Worm (Caenorhabditis elegans) whole organism, late embryonic: ENCODE measurements around the gene srh-88.
"Not testable (repeated sequence)": the region's sequence is repeated elsewhere in the genome, so short reads cannot be mapped to it uniquely, and the experiment has no call there.

Experiments
- F13H6.1 ChIP-seq: sonication (generic microtip); optimal IDR thresholded peaks from 2 replicates; lab custom pipeline; 2016; ENCODE audit warnings: missing genetic modification characterization, missing compliant biosample characterization
- K02D7.2 ChIP-seq: sonication (generic microtip); optimal IDR thresholded peaks from 2 replicates; lab custom pipeline; 2017; ENCODE audit warnings: mild to moderate bottlenecking, missing genetic modification characterization, missing compliant biosample characterization
- T23F11.4 ChIP-seq: fragments of 200-800 bp; sonication (Bioruptor generic); optimal IDR thresholded peaks from 2 replicates; lab custom pipeline; 2018; ENCODE audit warnings: mild to moderate bottlenecking, missing genetic modification characterization, missing compliant biosample characterization
- Y22D7AL.16 ChIP-seq: sonication (generic microtip); optimal IDR thresholded peaks from 2 replicates; lab custom pipeline; 2016; ENCODE audit warnings: missing genetic modification characterization, missing compliant biosample characterization
- ahr-1 ChIP-seq: sonication (generic microtip); optimal IDR thresholded peaks from 2 replicates; lab custom pipeline; 2016; ENCODE audit warnings: missing genetic modification characterization, missing compliant biosample characterization
- ama-1 ChIP-seq: fragments of 150-350 bp; optimal IDR thresholded peaks from 2 replicates; lab custom pipeline; 2014
- ceh-14 ChIP-seq: sonication (generic microtip); optimal IDR thresholded peaks from 2 replicates; lab custom pipeline; 2016; ENCODE audit warnings: missing genotype, missing genetic modification characterization, missing compliant biosample characterization
- ceh-18 ChIP-seq: sonication (generic microtip); optimal IDR thresholded peaks from 2 replicates; lab custom pipeline; 2016; ENCODE audit warnings: missing genetic modification characterization, missing compliant biosample characterization
- ceh-2 ChIP-seq: sonication (generic microtip); optimal IDR thresholded peaks from 2 replicates; lab custom pipeline; 2016; ENCODE audit warnings: missing genotype, missing genetic modification characterization, missing compliant biosample characterization
- ceh-24 ChIP-seq: sonication (generic microtip); optimal IDR thresholded peaks from 2 replicates; lab custom pipeline; 2016; ENCODE audit warnings: mild to moderate bottlenecking, missing genetic modification characterization, missing compliant biosample characterization
- ceh-48 ChIP-seq: sonication (generic microtip); optimal IDR thresholded peaks from 2 replicates; lab custom pipeline; 2016; ENCODE audit warnings: missing genetic modification characterization, inconsistent platforms, missing compliant biosample characterization
- ceh-6 ChIP-seq: fragments of 200-800 bp; sonication (Bioruptor generic); optimal IDR thresholded peaks from 2 replicates; lab custom pipeline; 2018; ENCODE audit warnings: mild to moderate bottlenecking, missing genetic modification characterization, missing compliant biosample characterization
- che-1 ChIP-seq: sonication (generic microtip); optimal IDR thresholded peaks from 2 replicates; lab custom pipeline; 2016; ENCODE audit warnings: mild to moderate bottlenecking, missing genetic modification characterization, missing compliant biosample characterization
- elt-4 ChIP-seq: sonication (generic microtip); optimal IDR thresholded peaks from 2 replicates; lab custom pipeline; 2016; ENCODE audit warnings: missing genetic modification characterization, missing compliant biosample characterization
- gmeb-2 ChIP-seq: sonication (generic microtip); optimal IDR thresholded peaks from 2 replicates; lab custom pipeline; 2016; ENCODE audit warnings: missing genetic modification characterization, inconsistent platforms, missing compliant biosample characterization
- hlh-15 ChIP-seq: sonication (generic microtip); optimal IDR thresholded peaks from 2 replicates; lab custom pipeline; 2016; ENCODE audit warnings: missing genetic modification characterization, missing compliant biosample characterization
- hlh-30 ChIP-seq: sonication (generic microtip); optimal IDR thresholded peaks from 2 replicates; lab custom pipeline; 2017; ENCODE audit warnings: antibody characterized with exemption, missing genetic modification characterization, missing compliant biosample characterization; ENCODE audit not compliant: insufficient read depth
- hlh-6 ChIP-seq: sonication (generic microtip); optimal IDR thresholded peaks from 2 replicates; lab custom pipeline; 2016; ENCODE audit warnings: missing genotype, missing genetic modification characterization, missing compliant biosample characterization
- lim-6 ChIP-seq: sonication (generic microtip); optimal IDR thresholded peaks from 2 replicates; lab custom pipeline; 2016; ENCODE audit warnings: missing genetic modification characterization, missing compliant biosample characterization
- lin-11 ChIP-seq: fragments of 200-800 bp; sonication (Bioruptor generic); optimal IDR thresholded peaks from 2 replicates; lab custom pipeline; 2018; ENCODE audit warnings: mild to moderate bottlenecking, missing genetic modification characterization, missing compliant biosample characterization
- mec-3 ChIP-seq: sonication (generic microtip); optimal IDR thresholded peaks from 2 replicates; lab custom pipeline; 2016; ENCODE audit warnings: borderline replicate concordance, missing genetic modification characterization, missing compliant biosample characterization
- nhr-11 ChIP-seq: fragments of 150-350 bp; optimal IDR thresholded peaks from 2 replicates; lab custom pipeline; 2014; ENCODE audit warnings: missing biosample characterization, missing genetic modification characterization
- npax-4 ChIP-seq: sonication (generic microtip); optimal IDR thresholded peaks from 2 replicates; lab custom pipeline; 2016; ENCODE audit warnings: missing genetic modification characterization, missing compliant biosample characterization
- odd-2 ChIP-seq: sonication (generic microtip); optimal IDR thresholded peaks from 2 replicates; lab custom pipeline; 2017; ENCODE audit warnings: antibody characterized with exemption, mild to moderate bottlenecking, missing genetic modification characterization, missing compliant biosample characterization
- pag-3 ChIP-seq: sonication (generic microtip); optimal IDR thresholded peaks from 2 replicates; lab custom pipeline; 2016; ENCODE audit warnings: missing compliant biosample characterization, missing genetic modification characterization, borderline replicate concordance
- pax-1 ChIP-seq: fragments of 150-350 bp; optimal IDR thresholded peaks from 2 replicates; lab custom pipeline; 2014; ENCODE audit warnings: missing biosample characterization, missing genetic modification characterization
- pha-2 ChIP-seq: sonication (generic microtip); optimal IDR thresholded peaks from 2 replicates; lab custom pipeline; 2017; ENCODE audit warnings: mild to moderate bottlenecking, missing genetic modification characterization, missing compliant biosample characterization
- pha-4 ChIP-seq: fragments of 150-350 bp; optimal IDR thresholded peaks from 2 replicates; lab custom pipeline; 2018; ENCODE audit warnings: missing biosample characterization, missing genetic modification reagents, missing genetic modification characterization
- pqm-1 ChIP-seq: sonication (generic microtip); optimal IDR thresholded peaks from 2 replicates; lab custom pipeline; 2016; ENCODE audit warnings: missing genetic modification characterization, missing compliant biosample characterization
- ref-2 ChIP-seq: sonication (generic microtip); optimal IDR thresholded peaks from 2 replicates; lab custom pipeline; 2016; ENCODE audit warnings: missing genetic modification characterization, missing compliant biosample characterization
- rnt-1 ChIP-seq: sonication (generic microtip); optimal IDR thresholded peaks from 2 replicates; lab custom pipeline; 2016; ENCODE audit warnings: missing genetic modification characterization, missing compliant biosample characterization
- sdc-2 ChIP-seq: sonication (generic microtip); optimal IDR thresholded peaks from 2 replicates; lab custom pipeline; 2016; ENCODE audit warnings: missing genotype, missing genetic modification characterization, missing compliant biosample characterization
- sox-2 ChIP-seq: fragments of 200-800 bp; sonication (Bioruptor generic); IDR thresholded peaks from 2 replicates; pipeline ENCODE4 v1.3.6; 2022; ENCODE audit warnings: missing genetic modification reagents, missing genetic modification characterization, missing compliant biosample characterization
- ttx-3 ChIP-seq: sonication (generic microtip); optimal IDR thresholded peaks from 2 replicates; lab custom pipeline; 2016; ENCODE audit warnings: missing genetic modification reagents, missing genetic modification characterization, missing compliant biosample characterization
- unc-3 ChIP-seq, 2 experiments: fragments of 200-800 bp in 1 of 2; sonication (Bioruptor generic) in 1 of 2; sonication (generic microtip) in 1 of 2; conservative IDR thresholded peaks in 1 of 2; optimal IDR thresholded peaks in 1 of 2; 2 replicates each; pipeline versions ENCODE4 v1.3.6 to Lab custom; 2016 to 2022; ENCODE audit warnings: missing compliant biosample characterization in 2 of 2, missing genetic modification characterization in 2 of 2, missing genetic modification reagents in 1 of 2
- unc-86 ChIP-seq: sonication (generic microtip); optimal IDR thresholded peaks from 2 replicates; lab custom pipeline; 2016; ENCODE audit warnings: missing genetic modification characterization, missing compliant biosample characterization
- ztf-16 ChIP-seq: sonication (generic microtip); optimal IDR thresholded peaks from 2 replicates; lab custom pipeline; 2017; ENCODE audit warnings: missing genetic modification characterization, missing compliant biosample characterization

The srh-88 gene

ce11 chrV:2976287-2976686 is 11.6 kb upstream of the srh-88 start, which contains the start of gene srw-124:
srw-124 (plus strand) TSS chrV:2976587.
- no peak for TF ChIP-seq ceh-24 (tag; lab: Kevin White, UChicago)
- TF ChIP-seq ceh-14 (tag; lab: Kevin White, UChicago), result no peak
- no peak for TF ChIP-seq Y22D7AL.16
- no peak for TF ChIP-seq ceh-6
- no peak for TF ChIP-seq T23F11.4 (GFP tag; lab: Kevin White, UChicago)

- TF ChIP-seq pha-2, npax-4, ceh-48 (tag; lab: Kevin White, UChicago): not testable (repeated sequence)
Observed at ce11 chrV:2975285-2975684, 10.6 kb upstream of the srh-88 start, which contains the start of gene srw-123. srw-123 (minus strand) TSS chrV:2975385.

- no peak for TF ChIP-seq pha-4 (tag; lab: Kevin White, UChicago)
- no peak for TF ChIP-seq pag-3 (tag; lab: Kevin White, UChicago)
- no peak for TF ChIP-seq ahr-1 (tag; lab: Kevin White, UChicago)
- no peak for TF ChIP-seq F13H6.1 (tag; lab: Kevin White, UChicago)
- TF ChIP-seq pax-1, result no peak
- no peak for TF ChIP-seq K02D7.2
- no peak for TF ChIP-seq sdc-2 (tag; lab: Kevin White, UChicago)
- TF ChIP-seq ceh-14 (tag; lab: Kevin White, UChicago), result no peak
- no peak for TF ChIP-seq hlh-6 (tag; lab: Kevin White, UChicago)
- TF ChIP-seq ceh-2 (tag; lab: Kevin White, UChicago), result no peak
- no peak for TF ChIP-seq Y22D7AL.16
- no peak for TF ChIP-seq ceh-18 (tag; lab: Kevin White, UChicago)
- no peak for TF ChIP-seq sox-2 (GFP tag; lab: Robert Waterston, UW)
- no peak for TF ChIP-seq hlh-15 (tag; lab: Kevin White, UChicago)
- TF ChIP-seq ref-2 (tag; lab: Kevin White, UChicago), result no peak
- TF ChIP-seq che-1, result no peak
Observed at ce11 chrV:2971307-2971999, 6.8 kb upstream of the srh-88 start, which contains the start of gene srw-129. srw-129 (plus strand) TSS chrV:2971949.

- TF ChIP-seq ttx-3 (tag; lab: Kevin White, UChicago) (no peak), K02D7.2 (no peak), pqm-1 (tag; lab: Kevin White, UChicago) (no peak), hlh-15 (tag; lab: Kevin White, UChicago) (no peak), unc-3 (GFP tag; conservative IDR thresholded peaks at IDR 0.05; lab: Robert Waterston, UW) (no peak), unc-3 (tag; optimal IDR thresholded peaks at IDR 0.05; lab: Kevin White, UChicago) (no peak), unc-86 (tag; lab: Kevin White, UChicago) (no peak), odd-2 (tag; lab: Kevin White, UChicago) (no peak), mec-3 (tag; lab: Kevin White, UChicago) (no peak), ahr-1 (tag; lab: Kevin White, UChicago) (no peak), pha-4 (tag; lab: Kevin White, UChicago) (no peak), che-1 (no peak), elt-4 (tag; lab: Kevin White, UChicago) (no peak), ceh-18 (tag; lab: Kevin White, UChicago) (no peak), npax-4 (tag; lab: Kevin White, UChicago) (no peak), ztf-16 (no peak), ceh-6 (no peak), hlh-30 (no peak)
- TF ChIP-seq, all 69 proteins: peak for 0
Observed at ce11 chrV:2962960-2963359, 1.7 kb downstream of the srh-88 start, which contains the start of gene srw-138. srw-138 (minus strand) TSS chrV:2963060.

ce11 chrV:2960894-2961293 is 3.8 kb downstream of the srh-88 start, which contains the start of gene srw-144:
srw-144 (minus strand) TSS chrV:2960994.
- TF ChIP-seq rnt-1 (tag; lab: Kevin White, UChicago) (no peak), unc-3 (GFP tag; conservative IDR thresholded peaks at IDR 0.05; lab: Robert Waterston, UW) (no peak), unc-3 (tag; optimal IDR thresholded peaks at IDR 0.05; lab: Kevin White, UChicago) (no peak), hlh-6 (tag; lab: Kevin White, UChicago) (no peak), lin-11 (tag; lab: Kevin White, UChicago) (no peak), lim-6 (tag; lab: Kevin White, UChicago) (no peak), nhr-11 (tag; lab: Kevin White, UChicago) (no peak), ama-1 (lab: Kevin White, UChicago) (no peak), pag-3 (tag; lab: Kevin White, UChicago) (no peak), pha-2 (tag; lab: Kevin White, UChicago) (no peak), gmeb-2 (no peak)
